Worm (Caenorhabditis elegans): Measurements from ENCODE around the gene drap-1.

ce11 chrV:9782969-9783368 is 53.1 kb downstream of the drap-1 start, which contains the start of gene F46B6.5:
- no peak for TF ChIP-seq tab-1 (GFP tag; IDR thresholded peaks at IDR 0.05)
- no peak for TF ChIP-seq med-1 (GFP tag; optimal IDR thresholded peaks at IDR 0.05; ENCODE audit: insufficient read depth)
- no peak for TF ChIP-seq ztf-29 (GFP tag; IDR thresholded peaks at IDR 0.05)
- no peak for TF ChIP-seq flt-1 (GFP tag; IDR thresholded peaks at IDR 0.05)
- TF ChIP-seq cog-1 (tag; optimal IDR thresholded peaks at IDR 0.05): no peak
- no peak for TF ChIP-seq ref-1 (GFP tag; conservative IDR thresholded peaks at IDR 0.05)
- no peak for TF ChIP-seq klf-2 (GFP tag; conservative IDR thresholded peaks at IDR 0.05)
- TF ChIP-seq ztf-23 (GFP tag; IDR thresholded peaks at IDR 0.05): no peak

Measured in whole organism, midembryonic.